Fruit fly (Drosophila melanogaster) whole organism, embryonic: Measurements from ENCODE around the gene CG32432.

Experiments
- Antp ChIP-seq: fragments of 200-800 bp; sonication (Bioruptor generic); optimal IDR thresholded peaks from 3 replicates; lab custom pipeline; 2016; ENCODE audit warnings: missing biosample characterization, missing genetic modification characterization
- CG10565 ChIP-seq: fragments of 200-800 bp; sonication (Bioruptor generic); optimal IDR thresholded peaks from 3 replicates; lab custom pipeline; 2016; ENCODE audit warnings: missing biosample characterization, mild to moderate bottlenecking, missing genetic modification characterization
- CG12071 ChIP-seq: fragments of 200-800 bp; sonication (Bioruptor generic); optimal IDR thresholded peaks from 3 replicates; lab custom pipeline; 2018; ENCODE audit warnings: missing biosample characterization, mild to moderate bottlenecking, missing genetic modification characterization
- CG13123 ChIP-seq: fragments of 200-800 bp; sonication (Bioruptor generic); optimal IDR thresholded peaks from 2 replicates; lab custom pipeline; 2016; ENCODE audit warnings: missing biosample characterization, missing genetic modification characterization
- CG15269 ChIP-seq: fragments of 200-800 bp; sonication (Bioruptor generic); optimal IDR thresholded peaks from 2 replicates; lab custom pipeline; 2018; ENCODE audit warnings: missing biosample characterization, mild to moderate bottlenecking, missing genetic modification characterization, moderate library complexity
- CG1603 ChIP-seq: fragments of 200-800 bp; sonication (Bioruptor generic); optimal IDR thresholded peaks from 2 replicates; lab custom pipeline; 2019; ENCODE audit warnings: missing biosample characterization, mild to moderate bottlenecking, missing genetic modification characterization, moderate library complexity
- CG1647 ChIP-seq: fragments of 200-800 bp; sonication (Bioruptor generic); optimal IDR thresholded peaks from 3 replicates; lab custom pipeline; 2016; ENCODE audit warnings: missing biosample characterization, missing genetic modification characterization
- CG17328 ChIP-seq: fragments of 200-800 bp; sonication (Bioruptor generic); IDR thresholded peaks from 2 replicates; pipeline ENCODE4 v1.3.6; 2022; ENCODE audit warnings: missing biosample characterization, missing genetic modification characterization
- CG17829 ChIP-seq: fragments of 200-800 bp; optimal IDR thresholded peaks from 2 replicates; lab custom pipeline; 2019; ENCODE audit warnings: missing biosample characterization, mild to moderate bottlenecking, missing genetic modification characterization, moderate library complexity
- CG31388 ChIP-seq: fragments of 200-800 bp; sonication (Bioruptor generic); optimal IDR thresholded peaks from 2 replicates; lab custom pipeline; 2016; ENCODE audit warnings: missing biosample characterization, missing genetic modification characterization
- CG3726 ChIP-seq: fragments of 200-800 bp; sonication (Bioruptor generic); IDR thresholded peaks from 3 replicates; pipeline ENCODE4, ENCODE4 v1.3.6; 2022; ENCODE audit warnings: missing biosample characterization, missing genetic modification characterization
- CG4282 ChIP-seq: fragments of 200-800 bp; sonication (Bioruptor generic); optimal IDR thresholded peaks from 2 replicates; lab custom pipeline; 2016; ENCODE audit warnings: missing biosample characterization, missing genetic modification characterization
- CG43689 ChIP-seq: fragments of 200-800 bp; sonication (Bioruptor generic); IDR thresholded peaks from 2 replicates; pipeline ENCODE4 v1.3.6; 2022; ENCODE audit warnings: missing biosample characterization, missing genetic modification characterization
- CG6689 ChIP-seq: fragments of 200-800 bp; sonication (Bioruptor generic); IDR thresholded peaks from 2 replicates; pipeline ENCODE4 v1.3.6; 2022; ENCODE audit warnings: missing biosample characterization, missing genetic modification characterization
- CG8478 ChIP-seq: fragments of >200 bp; optimal IDR thresholded peaks from 2 replicates; lab custom pipeline; 2018
- CG8944 ChIP-seq: fragments of 200-800 bp; sonication (Bioruptor generic); optimal IDR thresholded peaks from 3 replicates; lab custom pipeline; 2016; ENCODE audit warnings: missing biosample characterization, missing genetic modification characterization
- CG9727 ChIP-seq: fragments of 200-800 bp; sonication (Bioruptor generic); optimal IDR thresholded peaks from 3 replicates; lab custom pipeline; 2017; ENCODE audit warnings: missing biosample characterization, mild to moderate bottlenecking, missing genetic modification characterization
- CoRest ChIP-seq: fragments of 200-800 bp; sonication (Bioruptor generic); optimal IDR thresholded peaks from 3 replicates; lab custom pipeline; 2018; ENCODE audit warnings: missing biosample characterization, mild to moderate bottlenecking, missing genetic modification characterization, moderate library complexity
- Deaf1 ChIP-seq: fragments of 200-800 bp; optimal IDR thresholded peaks from 3 replicates; lab custom pipeline; 2019; ENCODE audit warnings: missing biosample characterization, mild to moderate bottlenecking, missing genetic modification characterization, moderate library complexity
- Dip3 ChIP-seq: fragments of 200-800 bp; sonication (Bioruptor generic); optimal IDR thresholded peaks from 3 replicates; lab custom pipeline; 2016; ENCODE audit warnings: missing biosample characterization, missing genetic modification characterization
- Eip74EF ChIP-seq, 2 experiments: fragments of 200-800 bp in 1 of 2; fragments of >200 bp in 1 of 2; sonication (Bioruptor generic) in 1 of 2; optimal IDR thresholded peaks; 2 replicates each; lab custom pipeline; 2017 to 2019; ENCODE audit warnings: missing biosample characterization in 2 of 2, missing genetic modification characterization in 2 of 2, mild to moderate bottlenecking in 1 of 2, moderate library complexity in 1 of 2
- Hmr ChIP-seq: fragments of 200-800 bp; sonication (Bioruptor generic); optimal IDR thresholded peaks from 3 replicates; lab custom pipeline; 2017; ENCODE audit warnings: mild to moderate bottlenecking, missing biosample characterization, missing genetic modification reagents, missing genetic modification characterization
- Jarid2 ChIP-seq: fragments of 200-800 bp; sonication (Bioruptor generic); optimal IDR thresholded peaks from 3 replicates; lab custom pipeline; 2017; ENCODE audit warnings: mild to moderate bottlenecking, missing biosample characterization, missing genetic modification reagents, missing genetic modification characterization
- Oli ChIP-seq: fragments of 200-800 bp; sonication (Bioruptor generic); optimal IDR thresholded peaks from 2 replicates; lab custom pipeline; 2018; ENCODE audit warnings: missing biosample characterization, mild to moderate bottlenecking, missing genetic modification characterization, moderate library complexity
- Six4 ChIP-seq: fragments of 200-800 bp; sonication (Bioruptor generic); optimal IDR thresholded peaks from 2 replicates; lab custom pipeline; 2016; ENCODE audit warnings: missing biosample characterization, missing genetic modification characterization
- bab2 ChIP-seq: fragments of 200-800 bp; sonication (Bioruptor generic); optimal IDR thresholded peaks from 2 replicates; lab custom pipeline; 2016; ENCODE audit warnings: missing biosample characterization, missing genetic modification characterization
- bowl ChIP-seq: fragments of 200-800 bp; sonication (Bioruptor generic); IDR thresholded peaks from 2 replicates; pipeline ENCODE4 v1.3.6; 2022; ENCODE audit warnings: missing biosample characterization, missing genetic modification characterization
- cad ChIP-seq: fragments of >200 bp; optimal IDR thresholded peaks from 2 replicates; lab custom pipeline; 2017; ENCODE audit warnings: missing biosample characterization, missing genetic modification characterization
- crc ChIP-seq: fragments of 200-800 bp; sonication (Bioruptor generic); optimal IDR thresholded peaks from 2 replicates; lab custom pipeline; 2016; ENCODE audit warnings: missing biosample characterization, missing genetic modification characterization
- dati ChIP-seq: fragments of 200-800 bp; sonication (Bioruptor generic); IDR thresholded peaks from 2 replicates; pipeline ENCODE4 v1.3.6; 2022; ENCODE audit warnings: missing biosample characterization, missing genetic modification characterization
- disco-r ChIP-seq: fragments of 200-800 bp; sonication (Bioruptor generic); optimal IDR thresholded peaks from 2 replicates; lab custom pipeline; 2016; ENCODE audit warnings: missing biosample characterization, missing genetic modification characterization
- dm ChIP-seq: fragments of 200-800 bp; sonication (Bioruptor generic); optimal IDR thresholded peaks from 3 replicates; lab custom pipeline; 2016; ENCODE audit warnings: missing biosample characterization, missing genetic modification characterization
- dmrt11E ChIP-seq: fragments of 200-800 bp; sonication (Bioruptor generic); optimal IDR thresholded peaks from 3 replicates; lab custom pipeline; 2018; ENCODE audit warnings: missing biosample characterization, mild to moderate bottlenecking, missing genetic modification characterization, moderate library complexity
- eyg ChIP-seq: fragments of 200-800 bp; sonication (Bioruptor generic); optimal IDR thresholded peaks from 3 replicates; lab custom pipeline; 2016; ENCODE audit warnings: missing biosample characterization, missing genetic modification characterization
- gem ChIP-seq: fragments of 200-800 bp; sonication (Bioruptor generic); optimal IDR thresholded peaks from 2 replicates; lab custom pipeline; 2019; ENCODE audit warnings: missing biosample characterization, mild to moderate bottlenecking, missing genetic modification characterization, moderate library complexity
- gsb-n ChIP-seq: fragments of 200-800 bp; sonication (Bioruptor generic); optimal IDR thresholded peaks from 3 replicates; lab custom pipeline; 2018; ENCODE audit warnings: missing biosample characterization, mild to moderate bottlenecking, missing genetic modification characterization
- ham ChIP-seq: fragments of 200-800 bp; sonication (Bioruptor generic); IDR thresholded peaks from 2 replicates; pipeline ENCODE4 v1.3.6; 2022; ENCODE audit warnings: missing biosample characterization, missing genetic modification characterization
- kay ChIP-seq: fragments of 200-800 bp; sonication (Bioruptor generic); optimal IDR thresholded peaks from 2 replicates; lab custom pipeline; 2016; ENCODE audit warnings: missing biosample characterization, missing genetic modification characterization
- lilli ChIP-seq: fragments of 200-800 bp; sonication (Bioruptor generic); optimal IDR thresholded peaks from 3 replicates; lab custom pipeline; 2016; ENCODE audit warnings: missing biosample characterization, missing genetic modification characterization
- lola ChIP-seq, 3 experiments: fragments of >200 bp in 2 of 3; fragments of 200-800 bp in 1 of 3; sonication (Bioruptor generic) in 1 of 3; optimal IDR thresholded peaks; 2 replicates each; lab custom pipeline; 2017 to 2019; ENCODE audit warnings: missing biosample characterization in 3 of 3, missing genetic modification characterization in 3 of 3, mild to moderate bottlenecking in 1 of 3, moderate library complexity in 1 of 3
- nmo ChIP-seq: fragments of 200-800 bp; sonication (Bioruptor generic); optimal IDR thresholded peaks from 2 replicates; lab custom pipeline; 2018; ENCODE audit warnings: missing biosample characterization, mild to moderate bottlenecking, missing genetic modification characterization, moderate library complexity
- oc ChIP-seq: fragments of 200-800 bp; sonication (Bioruptor generic); optimal IDR thresholded peaks from 2 replicates; lab custom pipeline; 2018; ENCODE audit warnings: missing biosample characterization, mild to moderate bottlenecking, missing genetic modification characterization, moderate library complexity
- odd ChIP-seq: fragments of 200-800 bp; sonication (Bioruptor generic); optimal IDR thresholded peaks from 2 replicates; lab custom pipeline; 2017; ENCODE audit warnings: missing biosample characterization, mild to moderate bottlenecking, missing genetic modification characterization
- pzg ChIP-seq: fragments of 200-800 bp; sonication (Bioruptor generic); optimal IDR thresholded peaks from 3 replicates; lab custom pipeline; 2018; ENCODE audit warnings: missing biosample characterization, mild to moderate bottlenecking, missing genetic modification characterization, moderate library complexity
- slbo ChIP-seq: fragments of 200-800 bp; sonication (Bioruptor generic); IDR thresholded peaks from 2 replicates; pipeline ENCODE4 v1.3.6; 2022; ENCODE audit warnings: missing biosample characterization, missing genetic modification characterization
- slou ChIP-seq: fragments of 200-800 bp; sonication (Bioruptor generic); optimal IDR thresholded peaks from 3 replicates; lab custom pipeline; 2016; ENCODE audit warnings: missing biosample characterization, missing genetic modification characterization
- toy ChIP-seq: fragments of 200-800 bp; sonication (Bioruptor generic); IDR thresholded peaks from 2 replicates; pipeline ENCODE4 v1.3.6; 2022; ENCODE audit warnings: missing biosample characterization, missing genetic modification characterization
- trem ChIP-seq: fragments of 200-800 bp; optimal IDR thresholded peaks from 3 replicates; lab custom pipeline; 2019; ENCODE audit warnings: missing biosample characterization, mild to moderate bottlenecking, missing genetic modification characterization, moderate library complexity
- tx ChIP-seq: fragments of 200-800 bp; sonication (Bioruptor generic); optimal IDR thresholded peaks from 2 replicates; lab custom pipeline; 2016; ENCODE audit warnings: missing biosample characterization, missing genetic modification characterization
- unc-4 ChIP-seq: fragments of 200-800 bp; sonication (Bioruptor generic); IDR thresholded peaks from 2 replicates; pipeline ENCODE4 v1.3.6; 2022; ENCODE audit warnings: missing biosample characterization, missing genetic modification characterization; ENCODE audit not compliant: partially characterized antibody
- vvl ChIP-seq: fragments of 200-800 bp; sonication (Bioruptor generic); IDR thresholded peaks from 2 replicates; pipeline ENCODE4 v1.3.6; 2022; ENCODE audit warnings: missing biosample characterization, missing genetic modification characterization
- z ChIP-seq: fragments of 200-800 bp; sonication (Bioruptor generic); IDR thresholded peaks from 3 replicates; pipeline ENCODE4 v1.3.6; 2022; ENCODE audit warnings: missing biosample characterization, missing genetic modification characterization
- zfh2 ChIP-seq: fragments of 200-800 bp; sonication (Bioruptor generic); optimal IDR thresholded peaks from 2 replicates; lab custom pipeline; 2016; ENCODE audit warnings: missing biosample characterization, missing genetic modification characterization

The CG32432 gene

DNA sequence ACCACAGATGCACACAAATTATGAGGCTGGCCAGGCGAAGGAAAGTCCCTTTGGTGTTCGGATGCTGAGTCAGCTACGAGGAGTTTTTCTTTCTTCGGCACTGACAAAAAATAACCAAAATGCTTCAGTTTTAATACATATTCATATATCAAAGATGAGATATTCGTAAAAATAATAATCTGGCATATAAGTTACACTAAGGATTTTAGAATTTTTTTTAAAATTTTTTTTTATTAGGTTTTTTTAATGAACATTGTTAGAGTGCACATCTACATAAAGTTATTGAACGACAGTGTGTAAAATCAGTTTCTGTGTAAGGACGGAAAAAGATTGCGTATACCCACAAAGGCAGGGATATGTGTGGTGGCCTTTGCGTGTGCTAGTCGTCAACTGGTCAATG, 22.0 kb upstream of the CG32432 start (continued):
- TF ChIP-seq lola (GFP tag; optimal IDR thresholded peaks at IDR 0.05; lab: Kevin White, UChicago) = no peak
- TF ChIP-seq CG13123 = no peak
- TF ChIP-seq slou (GFP tag; lab: Kevin White, UChicago) = no peak
- TF ChIP-seq tx = no peak
- TF ChIP-seq Hmr (GFP tag; lab: Kevin White, UChicago) = peak; percentile 47
- no peak for TF ChIP-seq vvl (GFP tag; lab: Robert Waterston, UW)
- TF ChIP-seq Six4 (GFP tag; lab: Kevin White, UChicago) = no peak
- no peak for TF ChIP-seq CG4282 (GFP tag; lab: Kevin White, UChicago)
- TF ChIP-seq z (GFP tag; lab: Robert Waterston, UW) = no peak
- TF ChIP-seq bowl (GFP tag; lab: Robert Waterston, UW) = no peak
- TF ChIP-seq Dip3 (GFP tag; lab: Kevin White, UChicago) = no peak
- TF ChIP-seq CG17829 (tag; lab: Kevin White, UChicago) = no peak
- TF ChIP-seq CoRest = peak; percentile 26
- no peak for TF ChIP-seq cad (GFP tag; lab: Kevin White, UChicago)
- no peak for TF ChIP-seq pzg (GFP tag; lab: Kevin White, UChicago)
- no peak for TF ChIP-seq crc (GFP tag; lab: Kevin White, UChicago)
- TF ChIP-seq trem (tag; lab: Kevin White, UChicago) = no peak
- TF ChIP-seq bab2 (GFP tag; lab: Kevin White, UChicago) = no peak
- no peak for TF ChIP-seq unc-4
- no peak for TF ChIP-seq lilli (GFP tag; lab: Kevin White, UChicago)
- no peak for TF ChIP-seq CG9727 (GFP tag; lab: Kevin White, UChicago)
- no peak for TF ChIP-seq dmrt11E (tag; lab: Kevin White, UChicago)
- TF ChIP-seq CG31388 (GFP tag; lab: Kevin White, UChicago) = no peak
- TF ChIP-seq eyg (GFP tag; lab: Kevin White, UChicago) = no peak
- TF ChIP-seq CG6689 (GFP tag; lab: Robert Waterston, UW) = no peak
- TF ChIP-seq Deaf1 (tag; lab: Kevin White, UChicago) = no peak
- TF ChIP-seq nmo (GFP tag; lab: Kevin White, UChicago) = no peak
- TF ChIP-seq oc (tag; lab: Kevin White, UChicago) = no peak
- no peak for TF ChIP-seq Jarid2
- TF ChIP-seq odd = no peak
- TF ChIP-seq Oli = no peak
- TF ChIP-seq CG15269 (tag; lab: Kevin White, UChicago) = peak; percentile 30
- no peak for TF ChIP-seq gsb-n
- TF ChIP-seq dati (GFP tag; lab: Robert Waterston, UW) = no peak
- TF ChIP-seq gem (tag; lab: Kevin White, UChicago) = peak; percentile 59
- no peak for TF ChIP-seq Eip74EF (GFP tag; optimal IDR thresholded peaks at IDR 0.05; lab: Kevin White, UChicago)
- no peak for TF ChIP-seq CG10565 (GFP tag; lab: Kevin White, UChicago)
- TF ChIP-seq CG1647 (GFP tag; lab: Kevin White, UChicago) = no peak
- no peak for TF ChIP-seq Antp (GFP tag; lab: Kevin White, UChicago)
- TF ChIP-seq CG3726 (GFP tag; lab: Robert Waterston, UW) = no peak
- TF ChIP-seq ham (GFP tag; lab: Robert Waterston, UW) = no peak
- no peak for TF ChIP-seq CG43689 (GFP tag; lab: Robert Waterston, UW)
- TF ChIP-seq dm = no peak
- TF ChIP-seq slbo (GFP tag; lab: Robert Waterston, UW) = no peak
- TF ChIP-seq CG12071 (GFP tag; lab: Kevin White, UChicago) = no peak
- no peak for TF ChIP-seq zfh2 (GFP tag; lab: Kevin White, UChicago)
- no peak for TF ChIP-seq kay (GFP tag; lab: Kevin White, UChicago)
- TF ChIP-seq CG8478 = no peak
- no peak for TF ChIP-seq CG8944 (GFP tag; lab: Kevin White, UChicago)
- TF ChIP-seq CG17328 = no peak
- no peak for TF ChIP-seq disco-r (GFP tag; lab: Kevin White, UChicago)
- no peak for TF ChIP-seq toy
- no peak for TF ChIP-seq CG1603 (tag; lab: Kevin White, UChicago)
